Worm (Caenorhabditis elegans) whole organism, mixed stage, embryonic: ENCODE results near the gene srd-4.

Experiments used
- ceh-39 ChIP-seq: fragments of 150-350 bp; optimal IDR thresholded peaks from 2 replicates; lab custom pipeline; 2014; ENCODE audit warnings: missing biosample characterization, missing genetic modification characterization
- ceh-83 ChIP-seq: fragments of 200-800 bp; sonication (Bioruptor generic); optimal IDR thresholded peaks from 2 replicates; lab custom pipeline; 2018; ENCODE audit warnings: mild to moderate bottlenecking, missing genetic modification characterization, missing compliant biosample characterization
- ces-1 ChIP-seq: fragments of 150-350 bp; optimal IDR thresholded peaks from 2 replicates; lab custom pipeline; 2014; ENCODE audit warnings: missing biosample characterization, missing genetic modification reagents, missing genetic modification characterization
- elt-1 ChIP-seq: sonication (generic microtip); optimal IDR thresholded peaks from 2 replicates; lab custom pipeline; 2017; ENCODE audit warnings: missing genetic modification characterization, mild to moderate bottlenecking, missing compliant biosample characterization, antibody characterized with exemption, moderate library complexity, borderline replicate concordance; ENCODE audit not compliant: insufficient read depth
- ham-2 ChIP-seq: fragments of 200-800 bp; sonication (Bioruptor generic); optimal IDR thresholded peaks from 2 replicates; lab custom pipeline; 2018; ENCODE audit warnings: mild to moderate bottlenecking, missing genetic modification characterization, missing compliant biosample characterization
- lin-13 ChIP-seq: fragments of 150-350 bp; optimal IDR thresholded peaks from 2 replicates; lab custom pipeline; 2014; ENCODE audit warnings: missing biosample characterization, missing genetic modification characterization
- nhr-12 ChIP-seq: fragments of 150-350 bp; optimal IDR thresholded peaks from 2 replicates; lab custom pipeline; 2014; ENCODE audit warnings: missing biosample characterization, missing genetic modification characterization
- nhr-28 ChIP-seq: fragments of 150-350 bp; optimal IDR thresholded peaks from 2 replicates; lab custom pipeline; 2014; ENCODE audit warnings: missing biosample characterization, missing genetic modification characterization
- pha-4 ChIP-seq: fragments of 150-350 bp; optimal IDR thresholded peaks from 2 replicates; lab custom pipeline; 2018; ENCODE audit warnings: missing biosample characterization, missing genetic modification reagents, missing genetic modification characterization
- tbx-8 ChIP-seq: fragments of 200-800 bp; sonication (Bioruptor generic); optimal IDR thresholded peaks from 2 replicates; lab custom pipeline; 2018; ENCODE audit warnings: mild to moderate bottlenecking, missing genetic modification characterization, moderate library complexity, missing compliant biosample characterization
- unc-120 ChIP-seq: sonication (generic microtip); optimal IDR thresholded peaks from 2 replicates; lab custom pipeline; 2017; ENCODE audit warnings: missing genetic modification characterization, missing compliant biosample characterization; ENCODE audit not compliant: poor library complexity, severe bottlenecking
- unc-62 ChIP-seq: fragments of 150-350 bp; optimal IDR thresholded peaks from 2 replicates; lab custom pipeline; 2014; ENCODE audit warnings: missing biosample characterization, missing genetic modification reagents, missing genetic modification characterization
- ztf-11 ChIP-seq: fragments of 150-350 bp; optimal IDR thresholded peaks from 2 replicates; lab custom pipeline; 2014; ENCODE audit warnings: missing biosample characterization, missing genetic modification characterization

DNA sequence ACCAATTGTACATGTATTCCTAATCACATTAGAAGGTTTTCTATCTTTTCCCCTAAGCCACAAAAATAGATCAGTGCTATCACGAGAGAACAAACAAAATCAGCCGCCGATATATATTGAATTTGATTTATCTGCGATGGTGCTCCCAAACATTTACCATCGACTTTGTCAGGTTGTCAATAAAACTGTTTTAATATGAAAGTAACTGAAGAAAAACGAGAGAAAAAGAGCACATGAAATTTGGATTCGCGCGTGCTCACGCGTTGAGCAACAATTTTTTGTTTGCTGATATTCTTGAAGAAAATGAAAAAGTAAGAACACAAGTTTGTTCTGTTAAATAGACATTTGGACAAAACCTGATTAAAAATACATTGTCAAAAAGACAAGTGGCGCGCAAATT, 4.1 kb downstream of the srd-4 start:
- TF ChIP-seq unc-62 (GFP tag; lab: Kevin White, UChicago) (no peak), ztf-11 (tag; lab: Kevin White, UChicago) (no peak), ceh-83 (GFP tag; lab: Kevin White, UChicago) (no peak), lin-13 (no peak), ham-2 (GFP tag; lab: Kevin White, UChicago) (no peak), pha-4 (no peak), ceh-39 (no peak), nhr-28 (no peak), unc-120 (tag; lab: Kevin White, UChicago) (no peak), ces-1 (GFP tag; lab: Kevin White, UChicago) (no peak), tbx-8 (GFP tag; lab: Kevin White, UChicago) (no peak), nhr-12 (tag; lab: Kevin White, UChicago) (no peak), elt-1 (no peak)
